Worm (Caenorhabditis elegans): ENCODE measurements around the gene F58D12.3.

ce11 chrV:14067816-14068296 is 10.2 kb downstream of the F58D12.3 start, which contains the start of gene D1086.17:
- no peak for TF ChIP-seq unc-62 (GFP tag; optimal IDR thresholded peaks at IDR 0.05)
- TF ChIP-seq lin-13 (tag; optimal IDR thresholded peaks at IDR 0.05), result no peak
- TF ChIP-seq elt-3 (tag; optimal IDR thresholded peaks at IDR 0.05), result no peak
- TF ChIP-seq nhr-12 (tag; optimal IDR thresholded peaks at IDR 0.05), result no peak
- no peak for TF ChIP-seq nhr-237 (tag; optimal IDR thresholded peaks at IDR 0.05)
- no peak for TF ChIP-seq lsy-2 (tag; optimal IDR thresholded peaks at IDR 0.05)
- no peak for TF ChIP-seq ham-2 (GFP tag; optimal IDR thresholded peaks at IDR 0.05)
